Fruit fly (Drosophila melanogaster) whole organism, prepupa: Measurements from ENCODE around the gene CG4815.

ENCODE experiments used
- Blimp-1 ChIP-seq: fragments of 200-800 bp; sonication (Bioruptor generic); optimal IDR thresholded peaks from 3 replicates; lab custom pipeline; 2017; ENCODE audit warnings: missing biosample characterization, missing genetic modification characterization, mild to moderate bottlenecking, moderate library complexity, missing genetic modification reagents
- Sox15 ChIP-seq: fragments of 200-800 bp; sonication (Bioruptor generic); optimal IDR thresholded peaks from 3 replicates; lab custom pipeline; 2016; ENCODE audit warnings: missing biosample characterization, missing genetic modification characterization
- fd59A ChIP-seq: fragments of 200-800 bp; sonication (Bioruptor generic); optimal IDR thresholded peaks from 2 replicates; lab custom pipeline; 2017; ENCODE audit warnings: missing biosample characterization, mild to moderate bottlenecking, missing genetic modification characterization, missing genetic modification reagents
- salr ChIP-seq, 2 experiments: fragments of 200-800 bp; sonication (Bioruptor generic); optimal IDR thresholded peaks; 3 replicates each; lab custom pipeline; 2016 to 2018; ENCODE audit warnings: missing biosample characterization in 2 of 2, missing genetic modification characterization in 2 of 2, mild to moderate bottlenecking in 1 of 2

DNA sequence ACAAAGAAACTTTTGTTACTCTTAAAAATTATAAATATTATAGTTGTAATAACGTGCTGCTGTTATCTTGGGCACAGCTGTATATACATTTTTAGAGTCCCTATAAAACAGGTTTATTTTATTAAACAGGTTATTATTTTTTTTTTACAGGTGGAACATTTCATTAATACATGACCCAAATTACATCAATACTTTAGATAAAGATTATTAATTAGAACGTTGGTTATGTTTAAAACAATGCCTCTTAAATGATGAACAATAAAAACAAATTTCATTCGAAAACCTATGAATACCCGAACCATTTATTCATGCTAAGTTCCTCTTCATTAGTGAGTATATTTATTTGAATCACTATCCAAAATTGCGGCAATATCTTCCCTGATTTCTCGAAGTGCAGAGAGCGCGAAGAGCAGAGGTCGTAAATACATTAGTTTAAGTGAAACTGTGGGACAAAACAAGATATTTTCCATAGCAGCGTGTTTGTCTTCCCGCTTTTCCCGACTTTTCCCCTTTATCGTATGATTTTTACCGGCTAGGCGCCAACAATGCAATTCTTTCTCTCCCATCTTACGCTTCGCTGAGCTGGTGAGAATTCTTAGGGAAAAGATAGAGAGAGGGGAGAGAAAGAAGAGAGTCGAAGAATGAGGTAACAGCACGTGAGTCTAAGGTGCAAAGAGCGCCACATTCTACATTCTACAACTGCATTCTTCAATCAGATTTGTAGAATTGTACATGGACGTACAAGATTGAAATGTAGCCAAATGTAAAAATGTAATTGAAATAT, 1.7 kb downstream of the CG4815 start:
- TF ChIP-seq fd59A (GFP tag; lab: Kevin White, UChicago) (no peak), Sox15 (peak; percentile 12), salr (GFP tag; optimal IDR thresholded peaks at IDR 0.05; lab: Kevin White, UChicago) (peak in 1 of 2 experiments; percentile 86), Blimp-1 (no peak)
